Worm (Caenorhabditis elegans): ENCODE measurements around the gene ctns-1.

ce11 chrII:8177095-8177494 is 40.4 kb upstream of the ctns-1 start, which contains the start of gene acr-14:
- TF ChIP-seq ama-1 (optimal IDR thresholded peaks at IDR 0.05) (no peak), scrt-1 (GFP tag; IDR thresholded peaks at IDR 0.05) (no peak), hmbx-1 (tag; optimal IDR thresholded peaks at IDR 0.05) (no peak), ceh-13 (GFP tag; optimal IDR thresholded peaks at IDR 0.05) (no peak), B0310.2 (tag; optimal IDR thresholded peaks at IDR 0.05) (no peak), hmg-4 (GFP tag; optimal IDR thresholded peaks at IDR 0.05) (no peak)

Data from whole organism, early embryonic.